Fruit fly (Drosophila melanogaster): ENCODE data around the gene CG9674.

dm6 chr3L:16825195-16825594 is 17.7 kb upstream of the CG9674 start:
- no peak for TF ChIP-seq CG8478 (optimal IDR thresholded peaks at IDR 0.05)
- no peak for TF ChIP-seq pan (optimal IDR thresholded peaks at IDR 0.05)
- no peak for TF ChIP-seq psq (optimal IDR thresholded peaks at IDR 0.05)
- TF ChIP-seq EcR (GFP tag; optimal IDR thresholded peaks at IDR 0.05), result no peak
- no peak for TF ChIP-seq Dll (optimal IDR thresholded peaks at IDR 0.05)
- TF ChIP-seq usp (GFP tag; optimal IDR thresholded peaks at IDR 0.05), result no peak
